Worm (Caenorhabditis elegans) whole organism, L2 larva: ENCODE data around the gene C46C2.2.

Experiments used
- C34F6.9 ChIP-seq: fragments of 150-350 bp; optimal IDR thresholded peaks from 2 replicates; lab custom pipeline; 2014; ENCODE audit warnings: missing biosample characterization, missing genetic modification characterization
- F13H6.1 ChIP-seq: sonication (generic microtip); optimal IDR thresholded peaks from 2 replicates; lab custom pipeline; 2016; ENCODE audit warnings: missing genetic modification characterization, missing compliant biosample characterization
- Y55F3AM.14 ChIP-seq: fragments of 200-800 bp; sonication (Bioruptor generic); optimal IDR thresholded peaks from 2 replicates; lab custom pipeline; 2018; ENCODE audit warnings: mild to moderate bottlenecking, missing genetic modification characterization, missing compliant biosample characterization
- aly-2 ChIP-seq: fragments of 150-350 bp; optimal IDR thresholded peaks from 2 replicates; lab custom pipeline; 2014; ENCODE audit warnings: missing biosample characterization, missing genetic modification characterization
- ama-1 ChIP-seq: fragments of 150-350 bp; optimal IDR thresholded peaks from 2 replicates; lab custom pipeline; 2018; ENCODE audit warnings: inconsistent platforms
- blmp-1 ChIP-seq: sonication (generic microtip); optimal IDR thresholded peaks from 2 replicates; lab custom pipeline; 2017; ENCODE audit warnings: missing genetic modification characterization, mild to moderate bottlenecking, missing compliant biosample characterization, antibody characterized with exemption, moderate library complexity; ENCODE audit not compliant: insufficient read depth
- ceh-16 ChIP-seq: fragments of 150-350 bp; optimal IDR thresholded peaks from 2 replicates; lab custom pipeline; 2014; ENCODE audit warnings: missing biosample characterization, missing genetic modification characterization
- ceh-82 ChIP-seq: fragments of 150-350 bp; optimal IDR thresholded peaks from 2 replicates; lab custom pipeline; 2014; ENCODE audit warnings: missing biosample characterization, missing genetic modification characterization
- crh-2 ChIP-seq: sonication (generic microtip); optimal IDR thresholded peaks from 2 replicates; lab custom pipeline; 2017; ENCODE audit warnings: missing biosample characterization, missing genetic modification characterization
- egl-27 ChIP-seq: sonication (generic microtip); optimal IDR thresholded peaks from 3 replicates; lab custom pipeline; 2017; ENCODE audit warnings: missing biosample characterization, missing genetic modification reagents, missing genetic modification characterization
- gmeb-1 ChIP-seq: fragments of 150-350 bp; optimal IDR thresholded peaks from 2 replicates; lab custom pipeline; 2014; ENCODE audit warnings: missing biosample characterization, missing genetic modification characterization
- lin-11 ChIP-seq: fragments of 150-350 bp; sonication (generic microtip); optimal IDR thresholded peaks from 2 replicates; lab custom pipeline; 2014; ENCODE audit warnings: missing biosample characterization, missing genetic modification characterization, inconsistent platforms, mixed read lengths
- lin-13 ChIP-seq: fragments of 150-350 bp; optimal IDR thresholded peaks from 2 replicates; lab custom pipeline; 2014; ENCODE audit warnings: missing biosample characterization, missing genetic modification reagents, missing genetic modification characterization
- lin-39 ChIP-seq: fragments of 150-350 bp; optimal IDR thresholded peaks from 2 replicates; lab custom pipeline; 2014; ENCODE audit warnings: missing biosample characterization, missing genetic modification reagents, missing genetic modification characterization
- lsy-2 ChIP-seq, 2 experiments: fragments of 150-350 bp in 1 of 2; sonication (generic microtip) in 1 of 2; optimal IDR thresholded peaks; 2 replicates each; lab custom pipeline; 2014 to 2017; ENCODE audit warnings: missing biosample characterization in 2 of 2, missing genetic modification characterization in 2 of 2
- mab-5 ChIP-seq: fragments of 150-350 bp; optimal IDR thresholded peaks from 2 replicates; lab custom pipeline; 2014; ENCODE audit warnings: missing biosample characterization, missing genetic modification characterization
- mdl-1 ChIP-seq, 2 experiments: fragments of 150-350 bp in 1 of 2; sonication (generic microtip) in 1 of 2; optimal IDR thresholded peaks; 2 replicates each; lab custom pipeline; 2017; ENCODE audit warnings: missing biosample characterization in 2 of 2, missing genetic modification characterization in 2 of 2
- nhr-10 ChIP-seq: sonication (generic microtip); optimal IDR thresholded peaks from 2 replicates; lab custom pipeline; 2017; ENCODE audit warnings: missing biosample characterization, missing genetic modification characterization
- nhr-11 ChIP-seq: fragments of 150-350 bp; optimal IDR thresholded peaks from 2 replicates; lab custom pipeline; 2014; ENCODE audit warnings: missing biosample characterization, missing genetic modification characterization
- nhr-12 ChIP-seq: fragments of 150-350 bp; optimal IDR thresholded peaks from 2 replicates; lab custom pipeline; 2014; ENCODE audit warnings: missing biosample characterization, missing genetic modification characterization
- nhr-129 ChIP-seq: fragments of 150-350 bp; optimal IDR thresholded peaks from 2 replicates; lab custom pipeline; 2014; ENCODE audit warnings: missing biosample characterization, missing genetic modification characterization
- nhr-21 ChIP-seq: fragments of 150-350 bp; optimal IDR thresholded peaks from 2 replicates; lab custom pipeline; 2014; ENCODE audit warnings: missing biosample characterization, missing genetic modification characterization
- nhr-23 ChIP-seq: fragments of 150-350 bp; optimal IDR thresholded peaks from 2 replicates; lab custom pipeline; 2014; ENCODE audit warnings: missing biosample characterization, missing genetic modification reagents, missing genetic modification characterization
- nhr-237 ChIP-seq: fragments of 150-350 bp; optimal IDR thresholded peaks from 2 replicates; lab custom pipeline; 2014; ENCODE audit warnings: missing biosample characterization, missing genetic modification characterization
- nhr-77 ChIP-seq: fragments of 150-350 bp; optimal IDR thresholded peaks from 2 replicates; lab custom pipeline; 2014; ENCODE audit warnings: missing biosample characterization, missing genetic modification characterization
- peb-1 ChIP-seq: fragments of 150-350 bp; optimal IDR thresholded peaks from 2 replicates; lab custom pipeline; 2014; ENCODE audit warnings: missing biosample characterization, missing genetic modification characterization
- skn-1 ChIP-seq: sonication (generic microtip); optimal IDR thresholded peaks from 2 replicates; lab custom pipeline; 2017; ENCODE audit warnings: missing biosample characterization, missing genetic modification characterization
- sma-3 ChIP-seq: sonication (generic microtip); optimal IDR thresholded peaks from 2 replicates; lab custom pipeline; 2016; ENCODE audit warnings: missing genetic modification reagents, missing genetic modification characterization, missing compliant biosample characterization
- unc-39 ChIP-seq: fragments of 150-350 bp; optimal IDR thresholded peaks from 2 replicates; lab custom pipeline; 2014; ENCODE audit warnings: missing biosample characterization, missing genetic modification characterization
- unc-62 ChIP-seq: fragments of 150-350 bp; optimal IDR thresholded peaks from 2 replicates; lab custom pipeline; 2014; ENCODE audit warnings: missing biosample characterization, missing genetic modification reagents, missing genetic modification characterization
- zag-1 ChIP-seq: fragments of 150-350 bp; optimal IDR thresholded peaks from 2 replicates; lab custom pipeline; 2014; ENCODE audit warnings: missing biosample characterization, missing genetic modification characterization
- ztf-1 ChIP-seq: fragments of 200-800 bp; sonication (Bioruptor generic); conservative IDR thresholded peaks from 2 replicates; pipeline ENCODE4 v1.3.6; 2022; ENCODE audit warnings: missing genetic modification characterization, missing compliant biosample characterization
- ztf-11 ChIP-seq: sonication (generic microtip); optimal IDR thresholded peaks from 2 replicates; lab custom pipeline; 2017; ENCODE audit warnings: missing biosample characterization, missing genetic modification characterization
- ztf-4 ChIP-seq: fragments of 150-350 bp; optimal IDR thresholded peaks from 2 replicates; lab custom pipeline; 2014; ENCODE audit warnings: missing biosample characterization, missing genetic modification characterization

The C46C2.2 gene

DNA sequence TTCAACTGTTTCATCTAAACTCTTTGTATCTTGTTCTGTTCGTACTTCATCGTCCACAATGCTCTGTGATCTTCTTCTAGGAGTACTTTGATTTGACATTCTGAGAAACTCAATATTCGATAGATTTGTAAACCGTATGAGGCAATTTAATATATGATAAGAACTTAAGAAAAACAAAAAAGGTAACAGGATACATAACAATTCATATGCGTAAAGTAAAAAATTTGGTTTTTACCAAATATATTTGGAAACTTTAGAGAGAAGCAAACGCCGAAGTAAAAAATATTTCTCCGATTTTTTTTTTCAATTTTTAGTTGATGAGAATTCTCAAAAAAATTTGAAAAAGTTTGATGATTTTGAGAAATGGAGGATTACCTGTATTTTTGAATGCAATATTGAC lies 48.9 kb downstream of the C46C2.2 start, which contains the start of gene Y11D7A.19:
Y11D7A.19 (minus strand) TSS at position 101 of the 400 bp plus-strand sequence.
- TF ChIP-seq blmp-1 (no peak), mab-5 (no peak), lin-13 (GFP tag; lab: Kevin White, UChicago) (no peak), C34F6.9 (tag; lab: Kevin White, UChicago) (no peak), egl-27 (tag; lab: Kevin White, UChicago) (no peak), lin-39 (tag; lab: Kevin White, UChicago) (no peak), skn-1 (tag; lab: Kevin White, UChicago) (no peak), lin-11 (no peak), unc-39 (tag; lab: Kevin White, UChicago) (no peak), lsy-2 (tag; optimal IDR thresholded peaks at IDR 0.05; lab: Kevin White, UChicago) (no peak), nhr-11 (no peak), ztf-1 (no peak), Y55F3AM.14 (no peak), ceh-16 (tag; lab: Kevin White, UChicago) (no peak), zag-1 (tag; lab: Kevin White, UChicago) (no peak)

DNA sequence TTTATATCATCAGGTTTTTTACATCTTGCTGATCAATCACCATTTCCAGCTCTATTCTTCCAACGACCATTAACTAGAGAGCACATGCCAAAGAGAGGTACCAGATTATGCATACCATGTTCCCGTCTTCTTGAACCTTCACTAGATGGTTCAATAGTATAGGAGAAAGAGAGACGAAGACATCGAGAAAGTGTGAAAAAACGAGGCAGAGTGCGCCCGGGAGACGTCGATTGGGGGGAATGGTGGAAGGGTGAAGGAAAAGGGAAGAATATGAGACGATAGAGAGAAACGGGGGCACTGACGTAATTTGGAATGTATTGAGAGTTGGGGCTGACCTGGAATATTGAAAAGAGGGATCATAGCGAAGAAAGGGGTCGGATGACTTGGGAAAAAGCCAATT lies 50.1 kb downstream of the C46C2.2 start:
- no peak for TF ChIP-seq unc-39 (tag; lab: Kevin White, UChicago)
- TF ChIP-seq lin-39 (tag; lab: Kevin White, UChicago) = no peak
- TF ChIP-seq ceh-16 (tag; lab: Kevin White, UChicago) = no peak
- no peak for TF ChIP-seq nhr-77 (tag; lab: Kevin White, UChicago)
- no peak for TF ChIP-seq nhr-21 (tag; lab: Kevin White, UChicago)
- TF ChIP-seq nhr-23 (tag; lab: Kevin White, UChicago) = no peak
- TF ChIP-seq ama-1 = no peak
- TF ChIP-seq mdl-1 (tag; optimal IDR thresholded peaks at IDR 0.05; lab: Kevin White, UChicago) = no peak
- no peak for TF ChIP-seq unc-62 (GFP tag; lab: Kevin White, UChicago)

DNA sequence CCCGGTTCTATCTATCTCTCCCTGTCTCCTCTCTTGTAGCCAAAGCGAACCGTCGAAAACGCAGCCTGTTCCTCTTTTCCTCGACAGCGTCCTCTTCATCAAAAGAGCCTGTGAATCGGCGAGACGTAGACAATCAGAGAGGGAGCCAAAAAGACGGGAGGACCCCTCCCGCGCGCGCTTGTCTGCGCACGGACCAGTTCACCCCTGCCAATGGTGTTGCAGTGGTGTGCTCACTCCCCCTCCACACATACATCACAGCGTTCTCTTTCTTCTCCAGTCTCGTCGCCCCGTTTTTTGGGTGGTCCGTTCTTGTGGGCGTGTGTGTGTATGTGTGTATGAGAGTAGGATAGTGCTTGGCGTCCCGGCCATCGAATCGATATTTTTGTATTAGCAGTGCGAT lies 51.4 kb downstream of the C46C2.2 start:
- TF ChIP-seq nhr-12 (tag; lab: Kevin White, UChicago) = no peak
- TF ChIP-seq blmp-1 = no peak
- no peak for TF ChIP-seq unc-39 (tag; lab: Kevin White, UChicago)
- TF ChIP-seq nhr-10 (tag; lab: Kevin White, UChicago) = no peak
- TF ChIP-seq C34F6.9 (tag; lab: Kevin White, UChicago) = no peak
- no peak for TF ChIP-seq ztf-1
- no peak for TF ChIP-seq crh-2 (tag; lab: Kevin White, UChicago)
- no peak for TF ChIP-seq peb-1 (tag; lab: Kevin White, UChicago)
- TF ChIP-seq lin-13 (GFP tag; lab: Kevin White, UChicago) = no peak
- TF ChIP-seq nhr-129 = no peak
- TF ChIP-seq ztf-4 (tag; lab: Kevin White, UChicago) = no peak
- TF ChIP-seq, all 48 proteins: peak for 0

DNA sequence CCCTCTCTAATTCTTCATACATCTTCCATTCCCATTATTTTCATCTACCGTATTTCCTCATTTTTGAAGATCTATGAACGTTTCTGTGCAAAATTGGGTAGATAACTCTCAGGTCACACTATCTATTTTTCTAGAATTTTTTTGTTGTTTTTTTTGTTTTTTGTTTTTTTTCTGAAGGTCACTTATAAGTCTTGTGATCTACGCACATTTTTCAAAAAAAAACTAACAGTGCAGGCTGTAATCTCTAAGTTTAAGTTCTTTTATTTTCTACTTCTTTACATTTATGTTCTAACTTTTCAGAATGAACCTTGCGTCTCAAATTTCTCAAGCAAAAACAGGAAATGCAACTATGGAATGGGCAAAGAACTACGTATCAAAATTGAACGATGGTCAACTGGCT lies 52.3 kb downstream of the C46C2.2 start, which contains the start of gene flh-3:
flh-3 (plus strand) TSS at position 301 of the 400 bp plus-strand sequence.
- TF ChIP-seq lin-11 = no peak
- TF ChIP-seq ztf-11 (tag; lab: Kevin White, UChicago) = no peak
- TF ChIP-seq nhr-11 = no peak
- no peak for TF ChIP-seq F13H6.1 (tag; lab: Kevin White, UChicago)
- TF ChIP-seq nhr-10 (tag; lab: Kevin White, UChicago) = no peak
- TF ChIP-seq zag-1 (tag; lab: Kevin White, UChicago) = no peak
- no peak for TF ChIP-seq gmeb-1
- TF ChIP-seq aly-2 = no peak
- TF ChIP-seq lsy-2 (tag; optimal IDR thresholded peaks at IDR 0.05; lab: Kevin White, UChicago) = no peak
- no peak for TF ChIP-seq lin-13 (GFP tag; lab: Kevin White, UChicago)
- TF ChIP-seq C34F6.9 (tag; lab: Kevin White, UChicago) = no peak
- TF ChIP-seq ceh-82 = no peak
- no peak for TF ChIP-seq Y55F3AM.14
- TF ChIP-seq nhr-237 = no peak
- no peak for TF ChIP-seq skn-1 (tag; lab: Kevin White, UChicago)
- no peak for TF ChIP-seq nhr-77 (tag; lab: Kevin White, UChicago)
- no peak for TF ChIP-seq sma-3 (GFP tag; lab: Kevin White, UChicago)
- no peak for TF ChIP-seq ztf-4 (tag; lab: Kevin White, UChicago)
- TF ChIP-seq nhr-129 = no peak
- no peak for TF ChIP-seq crh-2 (tag; lab: Kevin White, UChicago)
